Fruit fly (Drosophila melanogaster) whole organism, embryonic: ENCODE measurements around the gene Nrd1.
A peak's percentile ranks its signal among the peaks of the same experiment; 100 is the strongest.

Experiments used
- CG10431 ChIP-seq: fragments of 200-800 bp; sonication (Bioruptor generic); optimal IDR thresholded peaks from 3 replicates; lab custom pipeline; 2018; ENCODE audit warnings: missing biosample characterization, mild to moderate bottlenecking, missing genetic modification characterization
- CG12659 ChIP-seq: fragments of 200-800 bp; sonication (Bioruptor generic); optimal IDR thresholded peaks from 3 replicates; lab custom pipeline; 2017; ENCODE audit warnings: mild to moderate bottlenecking, missing biosample characterization, missing genetic modification reagents, missing genetic modification characterization
- CG12744 ChIP-seq: fragments of 200-800 bp; sonication (Bioruptor generic); optimal IDR thresholded peaks from 2 replicates; lab custom pipeline; 2016; ENCODE audit warnings: missing biosample characterization, missing genetic modification characterization
- CG13296 ChIP-seq: fragments of 200-800 bp; sonication (Bioruptor generic); optimal IDR thresholded peaks from 3 replicates; lab custom pipeline; 2018; ENCODE audit warnings: missing biosample characterization, mild to moderate bottlenecking, missing genetic modification characterization
- CG14050 ChIP-seq: fragments of 200-800 bp; sonication (Bioruptor generic); IDR thresholded peaks from 3 replicates; pipeline ENCODE4 v1.3.6; 2022; ENCODE audit warnings: missing biosample characterization, missing genetic modification characterization
- CG17186 ChIP-seq: fragments of 200-800 bp; sonication (Bioruptor generic); optimal IDR thresholded peaks from 3 replicates; lab custom pipeline; 2017; ENCODE audit warnings: missing biosample characterization, missing genetic modification reagents, missing genetic modification characterization
- CG17568 ChIP-seq: fragments of 200-800 bp; sonication (Bioruptor generic); optimal IDR thresholded peaks from 2 replicates; lab custom pipeline; 2018; ENCODE audit warnings: missing biosample characterization, mild to moderate bottlenecking, missing genetic modification characterization, moderate library complexity
- CG17612 ChIP-seq: fragments of 200-800 bp; sonication (Bioruptor generic); IDR thresholded peaks from 2 replicates; pipeline ENCODE4 v1.3.6; 2022; ENCODE audit warnings: missing biosample characterization, missing genetic modification characterization
- CG2120 ChIP-seq: fragments of 200-800 bp; sonication (Bioruptor generic); optimal IDR thresholded peaks from 3 replicates; lab custom pipeline; 2016; ENCODE audit warnings: missing biosample characterization, missing genetic modification characterization
- CG2712 ChIP-seq: fragments of 200-800 bp; optimal IDR thresholded peaks from 3 replicates; lab custom pipeline; 2019; ENCODE audit warnings: missing biosample characterization, mild to moderate bottlenecking, missing genetic modification characterization, moderate library complexity
- CG34422 ChIP-seq: fragments of 200-800 bp; sonication (Bioruptor generic); IDR thresholded peaks from 3 replicates; pipeline ENCODE4 v1.3.6; 2022; ENCODE audit warnings: missing biosample characterization, missing genetic modification characterization
- CG4328 ChIP-seq: fragments of 200-800 bp; sonication (Bioruptor generic); optimal IDR thresholded peaks from 3 replicates; lab custom pipeline; 2017; ENCODE audit warnings: missing biosample characterization, missing genetic modification reagents, missing genetic modification characterization
- CG4730 ChIP-seq: fragments of 200-800 bp; sonication (Bioruptor generic); IDR thresholded peaks from 2 replicates; pipeline ENCODE4 v1.3.6; 2022; ENCODE audit warnings: missing biosample characterization, missing genetic modification characterization
- CG5180 ChIP-seq: fragments of 200-800 bp; sonication (Bioruptor generic); optimal IDR thresholded peaks from 3 replicates; lab custom pipeline; 2017; ENCODE audit warnings: missing biosample characterization, missing genetic modification characterization, mild to moderate bottlenecking, moderate library complexity, missing genetic modification reagents
- CG6254 ChIP-seq: fragments of 200-800 bp; sonication (Bioruptor generic); optimal IDR thresholded peaks from 3 replicates; lab custom pipeline; 2017; ENCODE audit warnings: mild to moderate bottlenecking, missing biosample characterization, missing genetic modification reagents, missing genetic modification characterization
- D ChIP-seq, 2 experiments: fragments of 200-800 bp in 1 of 2; fragments of >200 bp in 1 of 2; sonication (Bioruptor generic) in 1 of 2; optimal IDR thresholded peaks; 2 replicates in 1 of 2; 3 replicates in 1 of 2; lab custom pipeline; 2017; ENCODE audit warnings: mild to moderate bottlenecking in 1 of 2, missing biosample characterization in 1 of 2, missing genetic modification characterization in 1 of 2, missing genetic modification reagents in 1 of 2
- E2f2 ChIP-seq: fragments of 200-800 bp; sonication (Bioruptor generic); IDR thresholded peaks from 2 replicates; pipeline ENCODE4 v1.3.6; 2022; ENCODE audit warnings: missing biosample characterization, missing genetic modification characterization
- ERR ChIP-seq: fragments of 200-800 bp; sonication (Bioruptor generic); optimal IDR thresholded peaks from 2 replicates; lab custom pipeline; 2016; ENCODE audit warnings: missing biosample characterization, missing genetic modification characterization
- Ets65A ChIP-seq: fragments of 200-800 bp; sonication (Bioruptor generic); peaks from one replicate; lab custom pipeline; 2016; ENCODE audit warnings: missing biosample characterization, missing genetic modification characterization
- Fer2 ChIP-seq: fragments of 200-800 bp; sonication (Bioruptor generic); optimal IDR thresholded peaks from 2 replicates; lab custom pipeline; 2018; ENCODE audit warnings: missing biosample characterization, mild to moderate bottlenecking, missing genetic modification characterization, moderate library complexity
- GATAe ChIP-seq: fragments of 200-800 bp; sonication (Bioruptor generic); conservative IDR thresholded peaks from 2 replicates; pipeline ENCODE4 v1.3.6; 2022; ENCODE audit warnings: missing biosample characterization, missing genetic modification characterization
- HLHmδ ChIP-seq: fragments of 200-800 bp; sonication (Bioruptor generic); optimal IDR thresholded peaks from 2 replicates; lab custom pipeline; 2018; ENCODE audit warnings: missing biosample characterization, mild to moderate bottlenecking, missing genetic modification characterization, moderate library complexity
- Mrtf ChIP-seq: fragments of 200-800 bp; sonication (Bioruptor generic); IDR thresholded peaks from 3 replicates; pipeline ENCODE4 v1.3.6; 2022; ENCODE audit warnings: missing biosample characterization, missing genetic modification characterization
- Myb ChIP-seq: fragments of 200-800 bp; sonication (Bioruptor generic); optimal IDR thresholded peaks from 2 replicates; lab custom pipeline; 2016; ENCODE audit warnings: missing biosample characterization, missing genetic modification characterization
- Oli ChIP-seq: fragments of 200-800 bp; sonication (Bioruptor generic); optimal IDR thresholded peaks from 2 replicates; lab custom pipeline; 2018; ENCODE audit warnings: missing biosample characterization, mild to moderate bottlenecking, missing genetic modification characterization, moderate library complexity
- Scr ChIP-seq: fragments of 200-800 bp; sonication (Bioruptor generic); IDR thresholded peaks from 2 replicates; pipeline ENCODE4 v1.3.6; 2022; ENCODE audit warnings: missing biosample characterization, missing genetic modification characterization; ENCODE audit not compliant: partially characterized antibody
- Sox102F ChIP-seq: fragments of 200-800 bp; sonication (Bioruptor generic); optimal IDR thresholded peaks from 2 replicates; lab custom pipeline; 2018; ENCODE audit warnings: missing biosample characterization, mild to moderate bottlenecking, missing genetic modification characterization, moderate library complexity
- Spps ChIP-seq: fragments of 200-800 bp; sonication (Bioruptor generic); optimal IDR thresholded peaks from 2 replicates; lab custom pipeline; 2018; ENCODE audit warnings: missing biosample characterization, mild to moderate bottlenecking, missing genetic modification characterization
- Taf1 ChIP-seq: fragments of 200-800 bp; sonication (Bioruptor generic); IDR thresholded peaks from 2 replicates; pipeline ENCODE4 v1.3.6; 2022; ENCODE audit warnings: missing biosample characterization, missing genetic modification characterization
- bcd ChIP-seq: fragments of 200-800 bp; sonication (Bioruptor generic); optimal IDR thresholded peaks from 2 replicates; lab custom pipeline; 2017; ENCODE audit warnings: missing biosample characterization, mild to moderate bottlenecking, missing genetic modification characterization
- cas ChIP-seq: fragments of 200-800 bp; sonication (Bioruptor generic); IDR thresholded peaks from 2 replicates; pipeline ENCODE4 v1.3.6; 2022; ENCODE audit warnings: missing biosample characterization, missing genetic modification characterization
- croc ChIP-seq: fragments of 200-800 bp; sonication (Bioruptor generic); conservative IDR thresholded peaks from 3 replicates; pipeline ENCODE4 v1.3.6; 2022; ENCODE audit warnings: missing biosample characterization, missing genetic modification characterization
- dm ChIP-seq: fragments of 200-800 bp; sonication (Bioruptor generic); optimal IDR thresholded peaks from 3 replicates; lab custom pipeline; 2016; ENCODE audit warnings: missing biosample characterization, missing genetic modification characterization
- en ChIP-seq: fragments of 200-800 bp; sonication (Bioruptor generic); optimal IDR thresholded peaks from 2 replicates; lab custom pipeline; 2016; ENCODE audit warnings: missing biosample characterization, missing genetic modification characterization
- gce ChIP-seq: fragments of 200-800 bp; sonication (Bioruptor generic); IDR thresholded peaks from 3 replicates; pipeline ENCODE4 v1.3.6; 2022; ENCODE audit warnings: missing biosample characterization, missing genetic modification characterization
- gcm ChIP-seq: fragments of 200-800 bp; sonication (Bioruptor generic); optimal IDR thresholded peaks from 2 replicates; lab custom pipeline; 2019; ENCODE audit warnings: missing biosample characterization, mild to moderate bottlenecking, missing genetic modification characterization, moderate library complexity
- hth ChIP-seq: fragments of >200 bp; optimal IDR thresholded peaks from 2 replicates; lab custom pipeline; 2017; ENCODE audit warnings: inconsistent platforms
- lola ChIP-seq, 3 experiments: fragments of >200 bp in 2 of 3; fragments of 200-800 bp in 1 of 3; sonication (Bioruptor generic) in 1 of 3; optimal IDR thresholded peaks; 2 replicates each; lab custom pipeline; 2017 to 2019; ENCODE audit warnings: missing biosample characterization in 3 of 3, missing genetic modification characterization in 3 of 3, mild to moderate bottlenecking in 1 of 3, moderate library complexity in 1 of 3
- nerfin-1 ChIP-seq: fragments of 200-800 bp; sonication (Bioruptor generic); optimal IDR thresholded peaks from 3 replicates; lab custom pipeline; 2019; ENCODE audit warnings: missing biosample characterization, mild to moderate bottlenecking, missing genetic modification characterization, moderate library complexity
- prd ChIP-seq, 3 experiments: fragments of >200 bp in 2 of 3; fragments of 200-800 bp in 1 of 3; sonication (Bioruptor generic) in 1 of 3; optimal IDR thresholded peaks in 2 of 3; IDR thresholded peaks in 1 of 3; 2 replicates in 2 of 3; 3 replicates in 1 of 3; pipeline versions ENCODE4 v1.3.6 to Lab custom; 2017 to 2022; ENCODE audit warnings: missing biosample characterization in 1 of 3, missing genetic modification characterization in 1 of 3
- psq ChIP-seq: fragments of 200-800 bp; sonication (Bioruptor generic); optimal IDR thresholded peaks from 2 replicates; lab custom pipeline; 2017; ENCODE audit warnings: missing biosample characterization, missing genetic modification characterization
- ranshi ChIP-seq: fragments of 200-800 bp; sonication (Bioruptor generic); IDR thresholded peaks from 2 replicates; pipeline ENCODE4 v1.3.6; 2022; ENCODE audit warnings: missing biosample characterization, missing genetic modification characterization
- seq ChIP-seq: fragments of 200-800 bp; sonication (Bioruptor generic); IDR thresholded peaks from 2 replicates; pipeline ENCODE4 v1.3.6; 2022; ENCODE audit warnings: missing biosample characterization, missing genetic modification characterization
- slou ChIP-seq: fragments of 200-800 bp; sonication (Bioruptor generic); optimal IDR thresholded peaks from 3 replicates; lab custom pipeline; 2016; ENCODE audit warnings: missing biosample characterization, missing genetic modification characterization
- sqz ChIP-seq: fragments of 200-800 bp; sonication (Bioruptor generic); optimal IDR thresholded peaks from 3 replicates; lab custom pipeline; 2018; ENCODE audit warnings: missing biosample characterization, mild to moderate bottlenecking, missing genetic modification characterization
- stwl ChIP-seq: fragments of 200-800 bp; sonication (Bioruptor generic); optimal IDR thresholded peaks from 3 replicates; lab custom pipeline; 2018; ENCODE audit warnings: missing biosample characterization, mild to moderate bottlenecking, missing genetic modification characterization, moderate library complexity
- toy ChIP-seq: fragments of 200-800 bp; sonication (Bioruptor generic); IDR thresholded peaks from 2 replicates; pipeline ENCODE4 v1.3.6; 2022; ENCODE audit warnings: missing biosample characterization, missing genetic modification characterization
- ttk ChIP-seq: fragments of 200-800 bp; sonication (Bioruptor generic); IDR thresholded peaks from 2 replicates; pipeline ENCODE4 v2.1.2; 2022; ENCODE audit warnings: missing biosample characterization, missing genetic modification characterization
- vnd ChIP-seq: fragments of 200-800 bp; sonication (Bioruptor generic); IDR thresholded peaks from 3 replicates; pipeline ENCODE4 v1.3.6; 2022; ENCODE audit warnings: missing biosample characterization, missing genetic modification characterization; ENCODE audit not compliant: partially characterized antibody

The Nrd1 gene

dm6 chrX:11817183-11817972, 51.3 kb downstream of the Nrd1 start (continued):
- TF ChIP-seq CG12659 (GFP tag; lab: Kevin White, UChicago) (no peak), seq (GFP tag; lab: Robert Waterston, UW) (no peak), gcm (GFP tag; lab: Kevin White, UChicago) (no peak), CG17186 (GFP tag; lab: Kevin White, UChicago) (no peak), psq (GFP tag; lab: Kevin White, UChicago) (peak; percentile 72), CG6254 (GFP tag; lab: Kevin White, UChicago) (no peak), CG2120 (GFP tag; lab: Kevin White, UChicago) (no peak), cas (GFP tag; lab: Robert Waterston, UW) (no peak), hth (lab: Kevin White, UChicago) (no peak), ranshi (GFP tag; lab: Robert Waterston, UW) (no peak), E2f2 (GFP tag; lab: Robert Waterston, UW) (no peak), nerfin-1 (no peak), CG17568 (GFP tag; lab: Kevin White, UChicago) (no peak), en (no peak), CG2712 (tag; lab: Kevin White, UChicago) (no peak), GATAe (GFP tag; lab: Robert Waterston, UW) (no peak), prd (optimal IDR thresholded peaks at IDR 0.05; lab: Kevin White, UChicago) (no peak), prd (GFP tag; IDR thresholded peaks at IDR 0.05; lab: Robert Waterston, UW) (no peak), sqz (GFP tag; lab: Kevin White, UChicago) (no peak), Sox102F (GFP tag; lab: Kevin White, UChicago) (no peak), stwl (tag; lab: Kevin White, UChicago) (no peak), HLHmδ (GFP tag; lab: Kevin White, UChicago) (peak; percentile 36), CG10431 (GFP tag; lab: Kevin White, UChicago) (no peak), D (optimal IDR thresholded peaks at IDR 0.05; lab: Kevin White, UChicago) (no peak), D (GFP tag; optimal IDR thresholded peaks at IDR 0.05; lab: Kevin White, UChicago) (no peak), CG12744 (GFP tag; lab: Kevin White, UChicago) (no peak), Mrtf (GFP tag; lab: Robert Waterston, UW) (no peak), CG5180 (no peak), CG4730 (no peak), bcd (no peak), Oli (no peak), CG4328 (no peak), ttk (GFP tag; lab: Robert Waterston, UW) (no peak), gce (GFP tag; lab: Robert Waterston, UW) (no peak), slou (GFP tag; lab: Kevin White, UChicago) (no peak), CG34422 (GFP tag; lab: Robert Waterston, UW) (no peak), CG14050 (GFP tag; lab: Robert Waterston, UW) (no peak), Taf1 (GFP tag; lab: Robert Waterston, UW) (no peak), toy (GFP tag; lab: Robert Waterston, UW) (no peak), Ets65A (GFP tag; lab: Kevin White, UChicago) (no peak), vnd (no peak), CG17612 (GFP tag; lab: Robert Waterston, UW) (no peak), dm (GFP tag; lab: Kevin White, UChicago) (no peak), Scr (GFP tag; lab: Robert Waterston, UW) (no peak), CG13296 (GFP tag; lab: Kevin White, UChicago) (no peak), Myb (GFP tag; lab: Kevin White, UChicago) (no peak), Spps (tag; lab: Kevin White, UChicago) (no peak), croc (GFP tag; lab: Robert Waterston, UW) (no peak), lola (GFP tag; optimal IDR thresholded peaks at IDR 0.05; lab: Kevin White, UChicago) (no peak), Fer2 (no peak), ERR (GFP tag; lab: Kevin White, UChicago) (no peak)
